Fruit fly (Drosophila melanogaster) whole organism, embryonic: Measurements from ENCODE around the gene Ythdf.
A peak's percentile ranks its signal among the peaks of the same experiment; 100 is the strongest.

Experiments
- BEAF-32 ChIP-seq: fragments of 200-800 bp; sonication (Bioruptor generic); optimal IDR thresholded peaks from 3 replicates; lab custom pipeline; 2017; ENCODE audit warnings: missing biosample characterization, missing genetic modification characterization, mild to moderate bottlenecking, moderate library complexity, missing genetic modification reagents
- Bteb2 ChIP-seq: fragments of 200-800 bp; sonication (Bioruptor generic); optimal IDR thresholded peaks from 2 replicates; lab custom pipeline; 2016; ENCODE audit warnings: missing biosample characterization, missing genetic modification characterization
- CG12219 ChIP-seq: fragments of 200-800 bp; sonication (Bioruptor generic); optimal IDR thresholded peaks from 3 replicates; lab custom pipeline; 2018; ENCODE audit warnings: missing biosample characterization, mild to moderate bottlenecking, missing genetic modification characterization
- CG1233 ChIP-seq: fragments of 200-800 bp; sonication (Bioruptor generic); optimal IDR thresholded peaks from 4 replicates; lab custom pipeline; 2018; ENCODE audit warnings: missing biosample characterization, mild to moderate bottlenecking, missing genetic modification characterization
- CG13424 ChIP-seq: fragments of 200-800 bp; sonication (Bioruptor generic); optimal IDR thresholded peaks from 2 replicates; lab custom pipeline; 2019; ENCODE audit warnings: missing biosample characterization, mild to moderate bottlenecking, missing genetic modification characterization, moderate library complexity
- CG13894 ChIP-seq: fragments of 200-800 bp; sonication (Bioruptor generic); optimal IDR thresholded peaks from 3 replicates; lab custom pipeline; 2018; ENCODE audit warnings: missing biosample characterization, mild to moderate bottlenecking, missing genetic modification characterization, moderate library complexity
- CG14860 ChIP-seq: fragments of 200-800 bp; sonication (Bioruptor generic); IDR thresholded peaks from 3 replicates; pipeline ENCODE4 v1.3.6; 2022; ENCODE audit warnings: missing biosample characterization, missing genetic modification characterization; ENCODE audit not compliant: partially characterized antibody
- CG17612 ChIP-seq: fragments of 200-800 bp; sonication (Bioruptor generic); IDR thresholded peaks from 2 replicates; pipeline ENCODE4 v1.3.6; 2022; ENCODE audit warnings: missing biosample characterization, missing genetic modification characterization
- CG18619 ChIP-seq: fragments of 200-800 bp; sonication (Bioruptor generic); optimal IDR thresholded peaks from 3 replicates; lab custom pipeline; 2017; ENCODE audit warnings: missing biosample characterization, mild to moderate bottlenecking, missing genetic modification characterization
- CG2199 ChIP-seq: fragments of 200-800 bp; sonication (Bioruptor generic); IDR thresholded peaks from 3 replicates; pipeline ENCODE4 v1.3.6; 2022; ENCODE audit warnings: missing biosample characterization, missing genetic modification characterization
- CG2712 ChIP-seq: fragments of 200-800 bp; optimal IDR thresholded peaks from 3 replicates; lab custom pipeline; 2019; ENCODE audit warnings: missing biosample characterization, mild to moderate bottlenecking, missing genetic modification characterization, moderate library complexity
- CG3847 ChIP-seq: fragments of 200-800 bp; sonication (Bioruptor generic); IDR thresholded peaks from 2 replicates; pipeline ENCODE4 v1.3.6; 2022; ENCODE audit warnings: missing biosample characterization, missing genetic modification characterization
- CG3995 ChIP-seq: fragments of 200-800 bp; sonication (Bioruptor generic); optimal IDR thresholded peaks from 3 replicates; lab custom pipeline; 2016; ENCODE audit warnings: missing biosample characterization, missing genetic modification characterization
- CG42726 ChIP-seq: fragments of 200-800 bp; sonication (Bioruptor generic); IDR thresholded peaks from 2 replicates; pipeline ENCODE4 v1.3.6; 2022; ENCODE audit warnings: missing biosample characterization, missing genetic modification characterization; ENCODE audit not compliant: partially characterized antibody
- CG4617 ChIP-seq: fragments of 200-800 bp; sonication (Bioruptor generic); optimal IDR thresholded peaks from 3 replicates; lab custom pipeline; 2016; ENCODE audit warnings: missing biosample characterization, missing genetic modification characterization, borderline replicate concordance
- CG4707 ChIP-seq: fragments of 200-800 bp; sonication (Bioruptor generic); optimal IDR thresholded peaks from 2 replicates; lab custom pipeline; 2018; ENCODE audit warnings: missing biosample characterization, mild to moderate bottlenecking, missing genetic modification characterization, moderate library complexity
- CG5953 ChIP-seq: fragments of 200-800 bp; sonication (Bioruptor generic); IDR thresholded peaks from 2 replicates; pipeline ENCODE4 v1.3.6; 2022; ENCODE audit warnings: missing biosample characterization, missing genetic modification characterization
- CG7963 ChIP-seq: fragments of 200-800 bp; sonication (Bioruptor generic); IDR thresholded peaks from 3 replicates; pipeline ENCODE4 v1.3.6; 2022; ENCODE audit warnings: missing biosample characterization, missing genetic modification characterization; ENCODE audit not compliant: partially characterized antibody
- CG8089 ChIP-seq: fragments of 200-800 bp; sonication (Bioruptor generic); optimal IDR thresholded peaks from 3 replicates; lab custom pipeline; 2016; ENCODE audit warnings: missing biosample characterization, missing genetic modification characterization
- CG8388 ChIP-seq: fragments of 200-800 bp; sonication (Bioruptor generic); optimal IDR thresholded peaks from 2 replicates; lab custom pipeline; 2019; ENCODE audit warnings: missing biosample characterization, mild to moderate bottlenecking, missing genetic modification characterization, moderate library complexity
- D ChIP-seq, 2 experiments: fragments of 200-800 bp in 1 of 2; fragments of >200 bp in 1 of 2; sonication (Bioruptor generic) in 1 of 2; optimal IDR thresholded peaks; 2 replicates in 1 of 2; 3 replicates in 1 of 2; lab custom pipeline; 2017; ENCODE audit warnings: mild to moderate bottlenecking in 1 of 2, missing biosample characterization in 1 of 2, missing genetic modification characterization in 1 of 2, missing genetic modification reagents in 1 of 2
- Dek ChIP-seq: fragments of 200-800 bp; sonication (Bioruptor generic); optimal IDR thresholded peaks from 3 replicates; lab custom pipeline; 2019; ENCODE audit warnings: missing biosample characterization, mild to moderate bottlenecking, missing genetic modification characterization, moderate library complexity
- Dp ChIP-seq: fragments of 200-800 bp; sonication (Bioruptor generic); optimal IDR thresholded peaks from 2 replicates; lab custom pipeline; 2018; ENCODE audit warnings: missing biosample characterization, mild to moderate bottlenecking, missing genetic modification characterization, moderate library complexity
- Fer3 ChIP-seq: fragments of 200-800 bp; sonication (Bioruptor generic); optimal IDR thresholded peaks from 2 replicates; lab custom pipeline; 2018; ENCODE audit warnings: missing biosample characterization, mild to moderate bottlenecking, missing genetic modification characterization, moderate library complexity
- HLH4C ChIP-seq: fragments of 200-800 bp; sonication (Bioruptor generic); IDR thresholded peaks from 3 replicates; pipeline ENCODE4 v1.3.6; 2022; ENCODE audit warnings: missing biosample characterization, missing genetic modification characterization; ENCODE audit not compliant: partially characterized antibody
- Hr39 ChIP-seq: fragments of >200 bp; optimal IDR thresholded peaks from 2 replicates; lab custom pipeline; 2017
- Hr78 ChIP-seq, 2 experiments: fragments of 200-800 bp in 1 of 2; fragments of >200 bp in 1 of 2; sonication (Bioruptor generic) in 1 of 2; optimal IDR thresholded peaks; 2 replicates each; lab custom pipeline; 2017 to 2019; ENCODE audit warnings: missing biosample characterization in 2 of 2, missing genetic modification characterization in 2 of 2, mild to moderate bottlenecking in 1 of 2, moderate library complexity in 1 of 2
- Hsf ChIP-seq: fragments of 200-800 bp; sonication (Bioruptor generic); optimal IDR thresholded peaks from 3 replicates; lab custom pipeline; 2016; ENCODE audit warnings: missing biosample characterization, missing genetic modification characterization
- Jarid2 ChIP-seq: fragments of 200-800 bp; sonication (Bioruptor generic); optimal IDR thresholded peaks from 3 replicates; lab custom pipeline; 2017; ENCODE audit warnings: mild to moderate bottlenecking, missing biosample characterization, missing genetic modification reagents, missing genetic modification characterization
- NFAT ChIP-seq: fragments of 200-800 bp; sonication (Bioruptor generic); IDR thresholded peaks from 2 replicates; pipeline ENCODE4 v1.3.6; 2022; ENCODE audit warnings: missing biosample characterization, missing genetic modification characterization
- Nf-YC ChIP-seq: fragments of 200-800 bp; optimal IDR thresholded peaks from 3 replicates; lab custom pipeline; 2019; ENCODE audit warnings: missing biosample characterization, mild to moderate bottlenecking, missing genetic modification characterization, moderate library complexity
- Rfx ChIP-seq: fragments of 200-800 bp; sonication (Bioruptor generic); IDR thresholded peaks from 2 replicates; pipeline ENCODE4 v1.3.6; 2022; ENCODE audit warnings: missing biosample characterization, missing genetic modification characterization
- Sry-δ ChIP-seq: fragments of 200-800 bp; sonication (Bioruptor generic); optimal IDR thresholded peaks from 2 replicates; lab custom pipeline; 2016; ENCODE audit warnings: missing biosample characterization, missing genetic modification characterization
- Taf1 ChIP-seq: fragments of 200-800 bp; sonication (Bioruptor generic); IDR thresholded peaks from 2 replicates; pipeline ENCODE4 v1.3.6; 2022; ENCODE audit warnings: missing biosample characterization, missing genetic modification characterization
- YL-1 ChIP-seq: fragments of 200-800 bp; sonication (Bioruptor generic); optimal IDR thresholded peaks from 3 replicates; lab custom pipeline; 2017; ENCODE audit warnings: missing biosample characterization, mild to moderate bottlenecking, missing genetic modification characterization
- crol ChIP-seq: fragments of 200-800 bp; sonication (Bioruptor generic); IDR thresholded peaks from 2 replicates; pipeline ENCODE4 v1.3.6; 2022; ENCODE audit warnings: missing biosample characterization, missing genetic modification characterization
- danr ChIP-seq: fragments of 200-800 bp; sonication (Bioruptor generic); IDR thresholded peaks from 2 replicates; pipeline ENCODE4 v1.3.6; 2022; ENCODE audit warnings: missing biosample characterization, missing genetic modification characterization
- esg ChIP-seq: fragments of 200-800 bp; sonication (Bioruptor generic); conservative IDR thresholded peaks from 2 replicates; pipeline ENCODE4 v1.3.6; 2022; ENCODE audit warnings: missing biosample characterization, missing genetic modification characterization
- hb ChIP-seq: fragments of 200-800 bp; sonication (Bioruptor generic); IDR thresholded peaks from 3 replicates; pipeline ENCODE4 v1.3.6; 2022; ENCODE audit warnings: missing biosample characterization, missing genetic modification characterization; ENCODE audit not compliant: partially characterized antibody
- kni ChIP-seq: fragments of 200-800 bp; sonication (Bioruptor generic); optimal IDR thresholded peaks from 3 replicates; lab custom pipeline; 2017; ENCODE audit warnings: mild to moderate bottlenecking, missing biosample characterization, missing genetic modification reagents, missing genetic modification characterization
- lmd ChIP-seq: fragments of 200-800 bp; sonication (Bioruptor generic); IDR thresholded peaks from 2 replicates; pipeline ENCODE4 v1.3.6; 2022; ENCODE audit warnings: missing biosample characterization, missing genetic modification characterization
- lola ChIP-seq, 3 experiments: fragments of >200 bp in 2 of 3; fragments of 200-800 bp in 1 of 3; sonication (Bioruptor generic) in 1 of 3; optimal IDR thresholded peaks; 2 replicates each; lab custom pipeline; 2017 to 2019; ENCODE audit warnings: missing biosample characterization in 3 of 3, missing genetic modification characterization in 3 of 3, mild to moderate bottlenecking in 1 of 3, moderate library complexity in 1 of 3
- maf-S ChIP-seq: fragments of 200-800 bp; sonication (Bioruptor generic); optimal IDR thresholded peaks from 2 replicates; lab custom pipeline; 2016; ENCODE audit warnings: missing biosample characterization, missing genetic modification characterization
- sens ChIP-seq: fragments of 200-800 bp; sonication (Bioruptor generic); peaks from one replicate; lab custom pipeline; 2016; ENCODE audit warnings: missing biosample characterization, missing genetic modification characterization
- shn ChIP-seq: fragments of 200-800 bp; sonication (Bioruptor generic); optimal IDR thresholded peaks from 3 replicates; lab custom pipeline; 2016; ENCODE audit warnings: missing biosample characterization, missing genetic modification characterization
- slp2 ChIP-seq: fragments of 200-800 bp; sonication (Bioruptor generic); optimal IDR thresholded peaks from 2 replicates; lab custom pipeline; 2016; ENCODE audit warnings: missing biosample characterization, missing genetic modification characterization
- trh ChIP-seq: fragments of 200-800 bp; sonication (Bioruptor generic); optimal IDR thresholded peaks from 2 replicates; lab custom pipeline; 2016; ENCODE audit warnings: missing biosample characterization, missing genetic modification characterization
- tx ChIP-seq: fragments of 200-800 bp; sonication (Bioruptor generic); optimal IDR thresholded peaks from 2 replicates; lab custom pipeline; 2016; ENCODE audit warnings: missing biosample characterization, missing genetic modification characterization
- wdn ChIP-seq: fragments of 200-800 bp; sonication (Bioruptor generic); IDR thresholded peaks from 2 replicates; pipeline ENCODE4 v1.3.6; 2022; ENCODE audit warnings: missing biosample characterization, missing genetic modification characterization

Gene Ythdf

dm6 chr3R:25054451-25055188 lies 15.6 kb upstream of the Ythdf start, which contains the start of gene CG31109 (continued):
- no peak for TF ChIP-seq lmd (GFP tag; lab: Robert Waterston, UW)
- TF ChIP-seq CG8388 (GFP tag; lab: Kevin White, UChicago), result peak; percentile 5
- TF ChIP-seq tx (GFP tag; lab: Kevin White, UChicago), result no peak
- TF ChIP-seq sens, result peak; percentile 86
- no peak for TF ChIP-seq D (optimal IDR thresholded peaks at IDR 0.05; lab: Kevin White, UChicago)
- no peak for TF ChIP-seq D (GFP tag; optimal IDR thresholded peaks at IDR 0.05; lab: Kevin White, UChicago)
- TF ChIP-seq Taf1 (GFP tag; lab: Robert Waterston, UW), result no peak
- TF ChIP-seq crol (GFP tag; lab: Robert Waterston, UW), result no peak
- TF ChIP-seq CG42726 (GFP tag; lab: Robert Waterston, UW), result no peak
- peak; percentile 54 for TF ChIP-seq YL-1 (GFP tag; lab: Kevin White, UChicago)
- no peak for TF ChIP-seq Jarid2 (GFP tag; lab: Kevin White, UChicago)
- TF ChIP-seq CG2712 (tag; lab: Kevin White, UChicago), result peak; percentile 32
- TF ChIP-seq CG8089 (GFP tag; lab: Kevin White, UChicago), result no peak
- no peak for TF ChIP-seq slp2 (GFP tag; lab: Kevin White, UChicago)
- no peak for TF ChIP-seq danr (GFP tag; lab: Robert Waterston, UW)
- TF ChIP-seq Dp (GFP tag; lab: Kevin White, UChicago), result peak; percentile 73
- peak; percentile 7 for TF ChIP-seq Bteb2 (GFP tag; lab: Kevin White, UChicago)
- no peak for TF ChIP-seq CG17612 (GFP tag; lab: Robert Waterston, UW)
- TF ChIP-seq Hr78 (GFP tag; optimal IDR thresholded peaks at IDR 0.05; lab: Kevin White, UChicago), result no peak
- TF ChIP-seq hb (GFP tag; lab: Robert Waterston, UW), result no peak
- peak; percentile 10 for TF ChIP-seq Fer3
- no peak for TF ChIP-seq CG18619 (GFP tag; lab: Kevin White, UChicago)
- no peak for TF ChIP-seq maf-S (GFP tag; lab: Kevin White, UChicago)
- no peak for TF ChIP-seq CG7963 (GFP tag; lab: Robert Waterston, UW)
- TF ChIP-seq esg (GFP tag; lab: Robert Waterston, UW), result no peak
- TF ChIP-seq wdn (GFP tag; lab: Robert Waterston, UW), result no peak
- peak; percentile 40; the same call in 1 of the 3 replicates for TF ChIP-seq HLH4C (GFP tag; lab: Robert Waterston, UW)
- TF ChIP-seq CG2199 (GFP tag; lab: Robert Waterston, UW), result no peak
- TF ChIP-seq Sry-δ (GFP tag; lab: Kevin White, UChicago), result peak; percentile 69
- no peak for TF ChIP-seq Hr39 (lab: Kevin White, UChicago)
- no peak for TF ChIP-seq CG5953 (GFP tag; lab: Robert Waterston, UW)
- TF ChIP-seq kni (GFP tag; lab: Kevin White, UChicago), result no peak
- TF ChIP-seq CG3995 (GFP tag; lab: Kevin White, UChicago), result no peak
- peak; percentile 60 for TF ChIP-seq CG4617 (GFP tag; lab: Kevin White, UChicago)
- TF ChIP-seq Dek, result no peak
- TF ChIP-seq CG13424 (tag; lab: Kevin White, UChicago), result peak; percentile 22
- TF ChIP-seq CG14860 (GFP tag; lab: Robert Waterston, UW), result no peak
- TF ChIP-seq Rfx (GFP tag; lab: Robert Waterston, UW), result peak; percentile 51
- TF ChIP-seq lola (GFP tag; optimal IDR thresholded peaks at IDR 0.05; lab: Kevin White, UChicago), result peak in 1 of 3 experiments; percentile 5
- TF ChIP-seq CG1233, result no peak
- no peak for TF ChIP-seq CG4707 (GFP tag; lab: Kevin White, UChicago)
- TF ChIP-seq Nf-YC (tag; lab: Kevin White, UChicago), result peak; percentile 51
- peak; percentile 71 for TF ChIP-seq BEAF-32 (GFP tag; lab: Kevin White, UChicago)
- TF ChIP-seq Hsf (GFP tag; lab: Kevin White, UChicago), result peak; percentile 2
- TF ChIP-seq shn (GFP tag; lab: Kevin White, UChicago), result no peak
- TF ChIP-seq CG3847 (GFP tag; lab: Robert Waterston, UW), result peak; percentile 37; the same call in 1 of the 2 replicates
- peak; percentile 42 for TF ChIP-seq CG13894 (tag; lab: Kevin White, UChicago)
- no peak for TF ChIP-seq trh (GFP tag; lab: Kevin White, UChicago)
- no peak for TF ChIP-seq NFAT (GFP tag; lab: Robert Waterston, UW)
- TF ChIP-seq CG12219 (GFP tag; lab: Kevin White, UChicago), result no peak
